Fruit fly (Drosophila melanogaster) Kc167 (cell line): ENCODE measurements around the gene RIOK2.

Experiments
- Myc ChIP-seq: fragments of >200 bp; optimal IDR thresholded peaks from 2 replicates; lab custom pipeline; 2017; ENCODE audit warnings: missing external identifiers
- Sin3A ChIP-seq: fragments of >200 bp; optimal IDR thresholded peaks from 2 replicates; lab custom pipeline; 2018; ENCODE audit warnings: missing external identifiers
- h ChIP-seq: fragments of >200 bp; optimal IDR thresholded peaks from 3 replicates; lab custom pipeline; 2018; ENCODE audit warnings: missing external identifiers
- insv ChIP-seq: fragments of >200 bp; optimal IDR thresholded peaks from 3 replicates; lab custom pipeline; 2018; ENCODE audit warnings: missing external identifiers
- psq ChIP-seq: fragments of >200 bp; optimal IDR thresholded peaks from 2 replicates; lab custom pipeline; 2017; ENCODE audit warnings: missing external identifiers
- ttk ChIP-seq: sonication (Bioruptor generic); optimal IDR thresholded peaks from 2 replicates; lab custom pipeline; 2017; ENCODE audit warnings: missing external identifiers

The RIOK2 gene

DNA sequence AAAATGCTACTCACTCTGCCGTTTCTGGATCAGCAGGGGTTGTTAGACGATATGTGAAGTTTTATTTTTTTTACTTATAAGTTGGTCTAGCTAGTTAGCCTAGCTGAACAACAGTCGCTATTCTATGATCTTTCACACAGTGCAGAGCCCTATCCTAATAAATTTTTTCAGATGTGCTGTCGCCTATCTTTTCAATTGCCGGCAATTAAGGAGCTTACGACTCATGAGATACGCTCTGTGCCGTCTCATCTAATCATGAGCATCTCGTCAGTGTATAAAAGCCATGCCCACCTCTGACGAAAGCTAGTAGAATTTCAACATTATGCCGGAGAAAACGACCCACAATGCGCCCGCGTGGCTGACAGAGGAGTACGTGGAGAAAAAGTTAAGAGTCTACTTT is 4.3 kb downstream of the RIOK2 start, which contains the start of the genes CG11889 and CG11891:
Gene CG11889, plus strand, starts transcription at position 301 of the 400 bp plus-strand sequence.
Gene CG11891, plus strand, starts transcription at position 301 of the 400 bp plus-strand sequence.
- TF ChIP-seq Sin3A (lab: Kevin White, UChicago) (no peak), ttk (no peak), psq (lab: Kevin White, UChicago) (no peak), h (lab: Kevin White, UChicago) (no peak), Myc (lab: Kevin White, UChicago) (no peak), insv (lab: Kevin White, UChicago) (no peak)

DNA sequence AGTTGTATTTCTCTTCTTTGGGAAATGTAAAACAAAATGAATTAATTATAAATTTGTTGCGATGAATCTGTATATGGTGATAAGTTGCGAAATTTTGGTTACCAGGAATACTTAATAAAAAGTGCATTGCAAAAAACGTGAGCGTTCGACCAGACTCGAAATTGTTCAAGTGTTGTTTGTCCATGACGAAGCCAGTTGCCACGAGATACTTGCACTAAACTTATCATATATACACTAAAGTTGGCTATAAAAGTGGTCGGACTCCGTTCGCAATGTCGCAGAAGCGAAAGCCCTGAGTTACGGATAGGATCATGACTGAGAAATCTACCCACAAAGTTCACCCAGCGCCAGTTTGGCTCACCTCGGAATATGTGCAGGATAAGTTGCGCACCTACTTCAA is 7.9 kb downstream of the RIOK2 start, which contains the start of gene CG11878:
Gene CG11878, plus strand, starts transcription at position 301 of the 400 bp plus-strand sequence.
- TF ChIP-seq ttk, result no peak
- no peak for TF ChIP-seq psq (lab: Kevin White, UChicago)
- no peak for TF ChIP-seq insv (lab: Kevin White, UChicago)
- no peak for TF ChIP-seq Sin3A (lab: Kevin White, UChicago)
- no peak for TF ChIP-seq Myc (lab: Kevin White, UChicago)
- no peak for TF ChIP-seq h (lab: Kevin White, UChicago)

DNA sequence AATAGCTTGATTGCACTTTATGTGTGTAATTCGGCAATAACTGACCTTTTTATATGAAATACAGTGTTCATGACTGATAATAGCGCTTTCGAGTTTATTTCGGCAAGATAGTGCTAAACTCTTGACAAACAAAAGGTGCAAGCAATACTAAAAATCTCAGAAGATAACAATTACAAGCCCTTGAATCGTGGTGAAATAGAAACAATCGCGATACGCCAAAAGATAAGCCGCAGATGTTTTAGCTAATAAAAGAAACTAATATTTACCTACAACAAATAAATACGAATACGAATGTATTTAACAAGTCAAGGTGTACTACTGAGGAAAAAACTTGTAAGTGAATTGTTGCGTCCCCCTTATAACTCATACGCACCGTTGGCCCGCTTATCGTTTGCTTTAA is 9.6 kb downstream of the RIOK2 start:
- TF ChIP-seq h (lab: Kevin White, UChicago) (no peak), insv (lab: Kevin White, UChicago) (no peak), Myc (lab: Kevin White, UChicago) (no peak), Sin3A (lab: Kevin White, UChicago) (no peak), psq (lab: Kevin White, UChicago) (no peak), ttk (no peak)

DNA sequence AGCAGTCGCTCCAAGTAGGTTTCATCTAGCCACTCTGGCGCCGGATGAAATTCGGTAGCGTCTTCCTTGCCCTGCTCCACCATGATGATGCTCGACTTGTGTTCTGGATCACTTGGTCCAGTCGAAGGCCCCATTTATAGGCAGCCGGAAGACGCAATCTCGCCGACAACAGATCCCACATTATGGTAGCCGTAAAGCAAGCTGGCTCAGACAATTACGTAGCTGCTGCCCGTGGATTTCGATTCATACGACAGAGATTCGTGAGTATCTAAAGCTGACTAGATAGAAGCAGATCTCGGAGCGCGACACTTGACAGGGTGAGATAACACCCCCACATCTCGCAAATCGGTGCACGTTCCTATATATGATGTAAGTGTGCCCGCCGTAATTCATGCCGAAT is 11.5 kb downstream of the RIOK2 start, which contains the start of gene CG10513:
Gene CG10513, minus strand, starts transcription at position 101 of the 400 bp plus-strand sequence.
- TF ChIP-seq Sin3A (lab: Kevin White, UChicago) (no peak), h (lab: Kevin White, UChicago) (no peak), insv (lab: Kevin White, UChicago) (no peak), Myc (lab: Kevin White, UChicago) (no peak), ttk (no peak), psq (lab: Kevin White, UChicago) (no peak)

DNA sequence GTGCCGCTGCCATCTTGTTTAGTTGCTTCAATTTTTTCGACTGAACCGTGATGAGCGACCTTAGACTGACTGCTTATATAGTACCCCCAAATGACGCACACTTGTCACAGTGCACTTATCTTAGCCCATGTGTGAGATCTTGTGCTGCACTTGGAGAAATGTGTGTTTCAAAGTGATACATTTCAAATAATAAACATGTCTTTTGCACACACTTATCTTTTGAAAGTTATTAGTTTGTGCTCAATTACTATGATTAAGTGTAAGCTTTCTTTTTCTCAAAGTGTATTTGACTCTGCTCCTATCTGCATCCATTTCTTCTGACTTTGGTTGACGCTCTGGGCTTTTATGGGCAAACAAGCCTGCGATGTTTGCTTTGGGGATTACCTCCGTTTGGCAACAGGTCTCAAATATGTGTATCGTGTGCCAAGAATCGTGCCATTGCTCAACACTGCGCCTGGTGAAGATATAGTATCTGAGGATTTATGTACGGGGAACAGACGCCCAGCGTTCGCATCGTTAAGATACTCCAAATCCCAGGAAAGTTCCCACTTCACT is 14.2 kb downstream of the RIOK2 start, which contains the start of gene CG10514:
Gene CG10514, minus strand, starts transcription at position 51 of the 555 bp plus-strand sequence.
- TF ChIP-seq Sin3A (lab: Kevin White, UChicago) (no peak), insv (lab: Kevin White, UChicago) (no peak), psq (lab: Kevin White, UChicago) (no peak), Myc (lab: Kevin White, UChicago) (no peak), h (lab: Kevin White, UChicago) (no peak), ttk (no peak)

DNA sequence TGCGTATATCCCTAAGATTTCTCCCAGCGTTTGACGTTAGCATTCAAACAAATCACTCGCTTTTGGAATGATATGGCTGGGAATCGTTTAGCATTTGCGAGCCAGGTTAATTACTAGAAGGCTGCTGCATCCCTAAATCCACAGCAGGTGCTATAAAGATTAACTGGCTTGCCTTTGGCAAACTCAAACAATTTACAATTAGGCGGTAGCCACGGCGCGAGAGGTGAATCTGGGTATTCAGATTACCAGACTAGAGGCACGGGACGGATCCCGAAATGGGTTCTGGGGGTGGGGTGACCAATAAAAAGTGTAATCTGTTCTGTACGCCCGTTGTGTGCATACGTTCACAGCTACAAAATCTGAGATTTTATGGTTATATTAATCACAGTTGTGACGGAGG is 15.5 kb downstream of the RIOK2 start, which contains the start of gene CG11892:
Gene CG11892, plus strand, starts transcription at position 384 of the 400 bp plus-strand sequence.
- TF ChIP-seq ttk, result no peak
- TF ChIP-seq insv (lab: Kevin White, UChicago), result no peak
- TF ChIP-seq Sin3A (lab: Kevin White, UChicago), result no peak
- TF ChIP-seq h (lab: Kevin White, UChicago), result no peak
- no peak for TF ChIP-seq psq (lab: Kevin White, UChicago)
- no peak for TF ChIP-seq Myc (lab: Kevin White, UChicago)

DNA sequence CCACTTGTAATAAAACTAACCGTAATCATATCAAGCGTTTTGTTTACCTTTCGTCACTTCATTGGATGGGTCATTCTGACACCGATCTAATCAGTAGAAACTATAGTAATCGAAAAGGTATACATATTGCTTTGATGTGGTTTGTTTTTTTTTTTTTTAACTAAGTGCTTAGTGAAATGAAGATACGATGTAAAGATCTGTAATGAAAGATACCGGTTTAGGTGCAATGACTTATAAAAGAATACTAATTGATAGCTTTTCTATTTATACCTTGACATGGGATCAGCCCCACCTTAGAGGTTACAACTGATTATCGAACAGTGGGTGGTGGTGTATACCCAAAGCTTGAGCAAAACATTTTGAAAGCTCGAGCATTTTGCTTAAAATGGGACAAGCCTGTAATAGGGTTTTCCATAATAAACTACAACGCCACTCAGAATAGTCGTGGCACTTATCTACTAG is 17.6 kb downstream of the RIOK2 start, which contains the start of gene CG31300:
Gene CG31300, plus strand, starts transcription at position 412 of the 462 bp plus-strand sequence.
- TF ChIP-seq insv (lab: Kevin White, UChicago) (no peak), h (lab: Kevin White, UChicago) (no peak), Sin3A (lab: Kevin White, UChicago) (no peak), psq (lab: Kevin White, UChicago) (no peak), ttk (no peak), Myc (lab: Kevin White, UChicago) (no peak)

DNA sequence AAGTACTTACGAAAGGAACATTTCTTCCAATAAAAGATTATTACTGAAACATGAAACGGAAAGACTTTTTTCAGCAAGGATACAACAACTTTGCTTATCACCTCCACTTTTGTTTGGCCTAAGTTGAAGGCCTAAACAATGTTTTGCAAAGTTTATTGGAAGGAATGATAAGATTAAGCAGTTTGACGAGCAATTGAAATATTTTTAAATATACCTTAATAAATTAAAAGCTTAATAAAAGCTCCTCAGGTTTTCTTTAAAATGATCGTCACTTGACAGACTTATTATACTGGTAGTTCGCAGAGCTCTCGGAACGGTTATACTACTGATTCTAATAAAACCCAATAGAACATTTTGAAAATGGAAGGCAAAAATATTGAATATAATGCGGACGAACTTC is 19.5 kb downstream of the RIOK2 start, which contains the start of gene CG31104:
Gene CG31104, plus strand, starts transcription at position 301 of the 400 bp plus-strand sequence.
- no peak for TF ChIP-seq Sin3A (lab: Kevin White, UChicago)
- TF ChIP-seq psq (lab: Kevin White, UChicago), result no peak

DNA sequence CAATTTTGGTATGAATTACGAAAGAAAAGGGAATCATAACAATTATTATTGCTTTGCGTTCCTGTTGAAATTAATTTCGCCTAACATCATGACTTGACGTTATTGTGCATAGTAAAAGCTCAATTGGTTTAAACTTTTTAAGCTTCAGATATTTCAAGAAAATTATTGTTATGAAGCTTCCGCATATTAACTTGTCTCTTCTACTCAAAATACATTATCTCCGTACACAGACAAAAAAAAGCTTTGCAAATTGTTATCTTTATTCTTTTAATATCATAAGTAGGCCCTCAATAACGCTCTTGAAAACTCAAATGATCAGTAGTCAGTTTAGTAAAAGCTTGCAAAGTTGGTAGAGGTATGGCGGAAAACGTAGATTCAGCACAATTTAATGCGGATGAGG is 21.5 kb downstream of the RIOK2 start, which contains the start of gene CG13658:
Gene CG13658, plus strand, starts transcription at position 347 of the 400 bp plus-strand sequence.
- TF ChIP-seq Sin3A (lab: Kevin White, UChicago) (no peak), h (lab: Kevin White, UChicago) (no peak), psq (lab: Kevin White, UChicago) (no peak), Myc (lab: Kevin White, UChicago) (no peak), insv (lab: Kevin White, UChicago) (no peak), ttk (no peak)

DNA sequence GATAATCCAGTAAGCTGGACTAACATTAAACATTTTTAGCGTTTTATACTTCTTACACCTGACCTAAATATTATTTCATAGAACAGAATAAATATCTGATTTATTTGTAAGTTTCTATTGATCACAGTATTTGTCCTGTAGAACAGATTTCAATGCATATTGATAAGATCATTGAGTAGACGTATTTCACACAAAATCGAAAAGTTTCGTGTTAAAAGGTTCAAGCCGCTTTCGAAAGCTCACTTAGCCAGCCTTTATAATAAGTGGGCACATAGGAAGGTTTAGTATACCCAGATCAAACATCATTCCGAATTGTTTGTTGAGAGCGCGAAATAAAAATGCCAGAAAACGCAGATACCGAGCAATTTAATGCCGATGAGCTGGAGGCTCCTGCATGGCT is 23.9 kb downstream of the RIOK2 start, which contains the start of gene CG11893:
Gene CG11893, plus strand, starts transcription at position 301 of the 400 bp plus-strand sequence.
- no peak for TF ChIP-seq ttk
- TF ChIP-seq psq (lab: Kevin White, UChicago), result no peak
- no peak for TF ChIP-seq insv (lab: Kevin White, UChicago)
- no peak for TF ChIP-seq h (lab: Kevin White, UChicago)
- no peak for TF ChIP-seq Sin3A (lab: Kevin White, UChicago)
- TF ChIP-seq Myc (lab: Kevin White, UChicago), result no peak

DNA sequence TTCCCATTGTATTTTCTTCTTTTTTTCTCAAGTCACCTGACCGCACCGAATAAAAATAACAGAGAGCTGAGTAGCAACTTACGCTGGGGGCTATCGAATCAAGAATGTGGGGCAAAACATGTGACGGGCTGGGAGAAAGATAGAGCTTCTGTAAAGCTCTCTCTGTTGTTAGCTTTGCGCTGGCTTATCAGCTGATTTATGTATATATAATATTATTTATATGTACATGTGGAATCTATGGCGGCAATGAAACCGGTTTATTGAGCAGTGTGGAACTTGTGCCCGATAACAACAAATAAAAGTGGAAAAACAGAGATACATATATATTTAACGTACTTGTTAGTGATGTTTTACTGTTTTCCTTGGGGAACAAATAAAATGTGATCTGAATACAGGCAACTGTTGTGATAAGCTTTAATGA is 27.2 kb downstream of the RIOK2 start, which contains the start of gene CG31098:
Gene CG31098, minus strand, starts transcription at position 114 of the 421 bp plus-strand sequence.
- TF ChIP-seq insv (lab: Kevin White, UChicago) (no peak), ttk (no peak), psq (lab: Kevin White, UChicago) (no peak), Myc (lab: Kevin White, UChicago) (no peak), Sin3A (lab: Kevin White, UChicago) (no peak), h (lab: Kevin White, UChicago) (no peak)
